Worm (Caenorhabditis elegans) whole organism, L3 larva: ENCODE data around the gene F37H8.6.

Experiments used
- lin-39 ChIP-seq: fragments of 150-350 bp; optimal IDR thresholded peaks from 2 replicates; lab custom pipeline; 2018; ENCODE audit warnings: missing biosample characterization, missing genetic modification reagents, missing genetic modification characterization
- nhr-12 ChIP-seq: fragments of 150-350 bp; optimal IDR thresholded peaks from 2 replicates; lab custom pipeline; 2014; ENCODE audit warnings: missing biosample characterization, missing genetic modification characterization
- nhr-77 ChIP-seq: fragments of 150-350 bp; optimal IDR thresholded peaks from 2 replicates; lab custom pipeline; 2014; ENCODE audit warnings: missing biosample characterization, missing genetic modification characterization
- pha-4 ChIP-seq: fragments of 150-350 bp; optimal IDR thresholded peaks from 2 replicates; lab custom pipeline; 2014; ENCODE audit warnings: missing biosample characterization, missing genetic modification reagents, missing genetic modification characterization
- pqm-1 ChIP-seq: fragments of 150-350 bp; optimal IDR thresholded peaks from 2 replicates; lab custom pipeline; 2017; ENCODE audit warnings: missing biosample characterization, missing genetic modification characterization, inconsistent platforms
- sea-2 ChIP-seq: fragments of 150-350 bp; sonication (generic microtip); optimal IDR thresholded peaks from 4 replicates; lab custom pipeline; 2014; ENCODE audit warnings: missing biosample characterization, missing genetic modification reagents, missing genetic modification characterization
- skn-1 ChIP-seq: fragments of 150-350 bp; optimal IDR thresholded peaks from 2 replicates; lab custom pipeline; 2014; ENCODE audit warnings: missing biosample characterization, missing genetic modification characterization
- snpc-4 ChIP-seq: fragments of 150-350 bp; optimal IDR thresholded peaks from 2 replicates; lab custom pipeline; 2014; ENCODE audit warnings: missing biosample characterization, missing genetic modification characterization

DNA sequence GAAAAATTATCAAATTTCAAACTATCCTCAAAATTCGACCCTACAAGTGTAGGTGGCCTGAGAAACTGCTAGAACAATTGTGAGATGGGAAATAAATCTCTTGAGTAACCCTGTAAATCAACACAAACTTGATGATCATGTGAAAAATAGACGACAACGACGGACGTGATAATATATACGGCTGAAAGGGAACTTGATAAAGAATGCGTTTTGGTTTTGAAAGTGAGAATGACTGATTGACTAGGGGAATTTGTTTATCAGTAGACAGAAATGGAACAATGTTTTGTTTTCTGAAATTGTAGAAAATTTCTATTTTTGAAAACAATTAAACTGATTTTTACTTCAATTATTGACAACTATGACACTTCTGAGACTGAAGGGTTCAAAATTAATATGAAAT is 16.2 kb upstream of the F37H8.6 start:
- TF ChIP-seq lin-39 (tag; lab: Kevin White, UChicago) (no peak), snpc-4 (tag; lab: Kevin White, UChicago) (no peak), nhr-77 (tag; lab: Kevin White, UChicago) (no peak), pqm-1 (tag; lab: Kevin White, UChicago) (no peak), sea-2 (GFP tag; lab: Kevin White, UChicago) (no peak), pha-4 (no peak), skn-1 (tag; lab: Kevin White, UChicago) (no peak), nhr-12 (tag; lab: Kevin White, UChicago) (no peak)
